Fruit fly (Drosophila melanogaster): ENCODE data around the gene Nazo.

Gene Nazo

dm6 chr3R:8282727-8283126 is 4.9 kb upstream of the Nazo start (continued):
- TF ChIP-seq CG3032 (tag; optimal IDR thresholded peaks at IDR 0.05) = no peak
- TF ChIP-seq eg (GFP tag; IDR thresholded peaks at IDR 0.05) = no peak
- TF ChIP-seq Ets96B (tag; optimal IDR thresholded peaks at IDR 0.05) = no peak
- TF ChIP-seq CG10631 (GFP tag; optimal IDR thresholded peaks at IDR 0.05) = no peak
- no peak for TF ChIP-seq CG6854 (GFP tag; optimal IDR thresholded peaks at IDR 0.05)
- TF ChIP-seq CG3919 (GFP tag; optimal IDR thresholded peaks at IDR 0.05) = no peak
- no peak for TF ChIP-seq Eip93F (GFP tag; optimal IDR thresholded peaks at IDR 0.05)
- TF ChIP-seq Smox (GFP tag; optimal IDR thresholded peaks at IDR 0.05) = peak; percentile 51
- TF ChIP-seq net (GFP tag; optimal IDR thresholded peaks at IDR 0.05) = no peak
- no peak for TF ChIP-seq Sox15 (GFP tag; optimal IDR thresholded peaks at IDR 0.05)

dm6 chr3R:8284234-8284633 is 3.4 kb upstream of the Nazo start:
- TF ChIP-seq Gug (GFP tag; IDR thresholded peaks at IDR 0.05) = no peak
- no peak for TF ChIP-seq Eip78C (GFP tag)
- no peak for TF ChIP-seq fkh (GFP tag; optimal IDR thresholded peaks at IDR 0.05)

dm6 chr3R:8285727-8286344 is 1.8 kb upstream of the Nazo start:
- TF ChIP-seq CG11902 (GFP tag; optimal IDR thresholded peaks at IDR 0.05) (no peak), fd85E (GFP tag; optimal IDR thresholded peaks at IDR 0.05) (no peak), CG1621 (tag; optimal IDR thresholded peaks at IDR 0.05) (no peak)

- peak; percentile 45 for TF ChIP-seq svp (GFP tag)
- no peak for TF ChIP-seq CG15336 (GFP tag; IDR thresholded peaks at IDR 0.05)
Measured at dm6 chr3R:8288790-8289189, 1.1 kb downstream of the Nazo start.

dm6 chr3R:8290478-8290877 is 2.8 kb downstream of the Nazo start, which contains the start of gene CG11672:
TSS of gene CG11672 (minus strand) at chr3R:8290578.
- TF ChIP-seq eg (GFP tag; IDR thresholded peaks at IDR 0.05) = no peak
- no peak for TF ChIP-seq pdm3 (GFP tag; optimal IDR thresholded peaks at IDR 0.05)
- TF ChIP-seq CG8632 (GFP tag; optimal IDR thresholded peaks at IDR 0.05) = no peak

- TF ChIP-seq CG3919 (GFP tag; optimal IDR thresholded peaks at IDR 0.05) (no peak), dsx (GFP tag; optimal IDR thresholded peaks at IDR 0.05; ENCODE audit: poor library complexity, severe bottlenecking) (no peak), CG8319 (GFP tag; optimal IDR thresholded peaks at IDR 0.05) (no peak), cyc (GFP tag; optimal IDR thresholded peaks at IDR 0.05) (no peak), achi (GFP tag; optimal IDR thresholded peaks at IDR 0.05) (no peak), Ets21C (GFP tag; optimal IDR thresholded peaks at IDR 0.05) (no peak), svp (GFP tag) (no peak), CG6163 (GFP tag; IDR thresholded peaks at IDR 0.05) (no peak), Smox (GFP tag; optimal IDR thresholded peaks at IDR 0.05) (no peak), Hr38 (GFP tag; optimal IDR thresholded peaks at IDR 0.05) (no peak), Gug (GFP tag; IDR thresholded peaks at IDR 0.05) (no peak), fd59A (GFP tag; optimal IDR thresholded peaks at IDR 0.05) (no peak), Sox14 (GFP tag; optimal IDR thresholded peaks at IDR 0.05) (no peak), CG6276 (GFP tag; optimal IDR thresholded peaks at IDR 0.05) (no peak)
Measured at dm6 chr3R:8290940-8291339, 3.3 kb downstream of the Nazo start, which contains the start of gene CG31464. TSS of gene CG31464 (plus strand) at chr3R:8291240.

dm6 chr3R:8292034-8292433 is 4.4 kb downstream of the Nazo start, which contains the start of gene CG31463:
TSS of gene CG31463 (plus strand) at chr3R:8292335.
- TF ChIP-seq CG6808 (GFP tag; optimal IDR thresholded peaks at IDR 0.05) = no peak
- TF ChIP-seq Eip75B (GFP tag; optimal IDR thresholded peaks at IDR 0.05) = no peak
- no peak for TF ChIP-seq CG6854 (GFP tag; optimal IDR thresholded peaks at IDR 0.05)
- no peak for TF ChIP-seq CG32006 (GFP tag; optimal IDR thresholded peaks at IDR 0.05)
